Fruit fly (Drosophila melanogaster) Kc167 (cell line): Measurements from ENCODE around the gene Spn28F.

ENCODE experiments used
- h ChIP-seq: fragments of >200 bp; optimal IDR thresholded peaks from 3 replicates; lab custom pipeline; 2018; ENCODE audit warnings: missing external identifiers
- ttk ChIP-seq: sonication (Bioruptor generic); optimal IDR thresholded peaks from 2 replicates; lab custom pipeline; 2017; ENCODE audit warnings: missing external identifiers

dm6 chr2L:8232389-8232788 lies 9.2 kb downstream of the Spn28F start:
- TF ChIP-seq h (lab: Kevin White, UChicago), result no peak
- no peak for TF ChIP-seq ttk
